Fruit fly (Drosophila melanogaster) whole organism, wandering third instar larva: ENCODE results near the gene sba.

Source experiments
- Abd-B ChIP-seq: fragments of >200 bp; optimal IDR thresholded peaks from 2 replicates; lab custom pipeline; 2017; ENCODE audit warnings: missing biosample characterization, missing genetic modification characterization
- CG9705 ChIP-seq: fragments of 200-800 bp; sonication (Bioruptor generic); optimal IDR thresholded peaks from 2 replicates; lab custom pipeline; 2018; ENCODE audit warnings: missing biosample characterization, mild to moderate bottlenecking, missing genetic modification characterization
- CrebA ChIP-seq: fragments of 200-800 bp; sonication (Bioruptor generic); optimal IDR thresholded peaks from 2 replicates; lab custom pipeline; 2016; ENCODE audit warnings: missing biosample characterization, mild to moderate bottlenecking, missing genetic modification characterization, borderline replicate concordance
- Dfd ChIP-seq: fragments of >200 bp; optimal IDR thresholded peaks from 2 replicates; lab custom pipeline; 2017; ENCODE audit warnings: missing biosample characterization, missing genetic modification characterization
- Dif ChIP-seq: fragments of 200-275, 200-300 bp; sonication (Bioruptor generic); optimal IDR thresholded peaks from 2 replicates; lab custom pipeline; 2018; ENCODE audit warnings: missing biosample characterization, missing genetic modification characterization; ENCODE audit not compliant: partially characterized antibody
- GATAd ChIP-seq: sonication (Bioruptor generic); optimal IDR thresholded peaks from 2 replicates; lab custom pipeline; 2016; ENCODE audit warnings: missing biosample characterization, missing genetic modification characterization
- HLH106 ChIP-seq: fragments of 200-800 bp; optimal IDR thresholded peaks from 3 replicates; lab custom pipeline; 2019; ENCODE audit warnings: missing biosample characterization, mild to moderate bottlenecking, missing genetic modification characterization, moderate library complexity
- Hnf4 ChIP-seq: fragments of 200-800 bp; sonication (Bioruptor generic); optimal IDR thresholded peaks from 2 replicates; lab custom pipeline; 2016; ENCODE audit warnings: missing biosample characterization, mild to moderate bottlenecking, missing genetic modification characterization
- Hr83 ChIP-seq: fragments of 200-300 bp; sonication (Bioruptor generic); optimal IDR thresholded peaks from 2 replicates; lab custom pipeline; 2016; ENCODE audit warnings: missing biosample characterization, mild to moderate bottlenecking, missing genetic modification characterization, moderate library complexity; ENCODE audit not compliant: poor library complexity, severe bottlenecking
- Jra ChIP-seq: sonication (Bioruptor generic); optimal IDR thresholded peaks from 2 replicates; lab custom pipeline; 2016; ENCODE audit warnings: missing biosample characterization, missing genetic modification characterization
- Mio ChIP-seq: sonication (Bioruptor generic); optimal IDR thresholded peaks from 2 replicates; lab custom pipeline; 2016; ENCODE audit warnings: missing biosample characterization, missing genetic modification characterization
- Myc ChIP-seq: fragments of >200 bp; optimal IDR thresholded peaks from 2 replicates; lab custom pipeline; 2017
- N ChIP-seq: fragments of >200 bp; optimal IDR thresholded peaks from 2 replicates; lab custom pipeline; 2018; ENCODE audit warnings: missing biosample characterization, missing external identifiers, missing genetic modification characterization
- Rel ChIP-seq, 2 experiments: fragments of 200-800 bp; sonication (Bioruptor generic) in 1 of 2; optimal IDR thresholded peaks; 2 replicates in 1 of 2; 3 replicates in 1 of 2; lab custom pipeline; 2016 to 2019; ENCODE audit warnings: mild to moderate bottlenecking in 2 of 2, missing biosample characterization in 2 of 2, missing genetic modification characterization in 2 of 2, moderate library complexity in 1 of 2
- Sp1 ChIP-seq: fragments of 200-800 bp; sonication (Bioruptor generic); optimal IDR thresholded peaks from 3 replicates; lab custom pipeline; 2019; ENCODE audit warnings: missing biosample characterization, mild to moderate bottlenecking, missing genetic modification characterization, moderate library complexity
- br ChIP-seq: fragments of 200-800 bp; sonication (Bioruptor generic); optimal IDR thresholded peaks from 2 replicates; lab custom pipeline; 2016; ENCODE audit warnings: missing biosample characterization, missing genetic modification characterization
- dl ChIP-seq, 2 experiments: fragments of 175-275, 200-275 bp in 1 of 2; fragments of 200-275 bp in 1 of 2; sonication (Bioruptor generic); optimal IDR thresholded peaks; lab custom pipeline; 2018; ENCODE audit warnings: mild to moderate bottlenecking in 2 of 2, missing biosample characterization in 2 of 2, missing genetic modification characterization in 2 of 2, moderate library complexity in 2 of 2; ENCODE audit not compliant: partially characterized antibody in 2 of 2, insufficient read depth in 1 of 2
- dsf ChIP-seq: sonication (Bioruptor generic); optimal IDR thresholded peaks from 2 replicates; lab custom pipeline; 2016; ENCODE audit warnings: missing biosample characterization, missing genetic modification characterization, borderline replicate concordance
- foxo ChIP-seq, 2 experiments: fragments of 200-800 bp; sonication (Bioruptor generic); optimal IDR thresholded peaks; 2 replicates in 1 of 2; 3 replicates in 1 of 2; lab custom pipeline; 2016 to 2017; ENCODE audit warnings: missing biosample characterization in 2 of 2, missing genetic modification characterization in 2 of 2
- fru ChIP-seq: fragments of 200-800 bp; sonication (Bioruptor generic); optimal IDR thresholded peaks from 3 replicates; lab custom pipeline; 2016; ENCODE audit warnings: missing biosample characterization, mild to moderate bottlenecking, missing genetic modification characterization
- h ChIP-seq: fragments of 200-800 bp; sonication (Bioruptor generic); optimal IDR thresholded peaks from 3 replicates; lab custom pipeline; 2016; ENCODE audit warnings: missing biosample characterization, mild to moderate bottlenecking, missing genetic modification characterization
- jim ChIP-seq: fragments of 175-275, 200-325 bp; sonication (Bioruptor generic); optimal IDR thresholded peaks from 2 replicates; lab custom pipeline; 2016; ENCODE audit warnings: missing biosample characterization, mild to moderate bottlenecking, missing genetic modification characterization
- lola ChIP-seq: fragments of >200 bp; optimal IDR thresholded peaks from 2 replicates; lab custom pipeline; 2017; ENCODE audit warnings: missing biosample characterization, missing genetic modification characterization
- psq ChIP-seq: fragments of 200-800 bp; sonication (Bioruptor generic); optimal IDR thresholded peaks from 3 replicates; lab custom pipeline; 2017; ENCODE audit warnings: missing biosample characterization, mild to moderate bottlenecking, missing genetic modification characterization, moderate library complexity
- rgr ChIP-seq: fragments of 200-800 bp; sonication (Bioruptor generic); optimal IDR thresholded peaks from 3 replicates; lab custom pipeline; 2016; ENCODE audit warnings: missing biosample characterization, mild to moderate bottlenecking, missing genetic modification characterization
- sage ChIP-seq: fragments of 200-800 bp; sonication (Bioruptor generic); optimal IDR thresholded peaks from 2 replicates; lab custom pipeline; 2016; ENCODE audit warnings: missing biosample characterization, mild to moderate bottlenecking, missing genetic modification characterization
- sv ChIP-seq: fragments of 200-800 bp; sonication (Bioruptor generic); optimal IDR thresholded peaks from 3 replicates; lab custom pipeline; 2016; ENCODE audit warnings: missing biosample characterization, missing genetic modification characterization
- tai ChIP-seq: sonication (Bioruptor generic); optimal IDR thresholded peaks from 2 replicates; lab custom pipeline; 2016; ENCODE audit warnings: missing biosample characterization, missing genetic modification characterization
- usp ChIP-seq: fragments of >200 bp; optimal IDR thresholded peaks from 2 replicates; lab custom pipeline; 2017; ENCODE audit warnings: missing biosample characterization, missing genetic modification characterization
- woc ChIP-seq: sonication (Bioruptor generic); optimal IDR thresholded peaks from 2 replicates; lab custom pipeline; 2016; ENCODE audit warnings: missing biosample characterization, mild to moderate bottlenecking, missing genetic modification characterization

The sba gene

DNA sequence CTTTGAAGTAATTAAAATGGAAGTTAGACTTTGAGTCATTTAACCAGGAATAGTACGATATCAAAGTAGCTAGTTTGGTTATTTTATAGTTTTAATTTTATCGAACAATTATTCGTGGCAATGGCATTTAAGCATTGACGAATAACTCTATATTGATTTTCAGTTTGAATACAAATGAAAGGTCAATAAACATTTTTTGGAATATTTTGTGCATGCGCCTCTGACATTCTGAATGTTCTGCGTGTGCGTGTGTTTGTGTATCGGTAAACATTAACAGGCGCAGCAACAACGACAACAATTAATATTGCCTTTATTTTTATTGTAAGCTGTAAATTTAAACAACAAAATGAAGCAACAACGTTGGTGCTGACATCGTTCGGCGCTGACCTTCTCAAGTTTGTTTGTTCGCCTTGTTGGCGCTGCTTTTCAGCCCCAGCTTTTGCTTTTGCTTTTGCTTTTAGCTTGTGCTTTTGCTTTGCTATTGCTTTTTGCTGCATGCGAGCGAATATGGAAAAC is 13.4 kb downstream of the sba start (continued):
- TF ChIP-seq CG9705 (GFP tag; lab: Kevin White, UChicago) = no peak
- no peak for TF ChIP-seq sv
- no peak for TF ChIP-seq CrebA (GFP tag; lab: Kevin White, UChicago)
- TF ChIP-seq Rel (GFP tag; optimal IDR thresholded peaks at IDR 0.05; lab: Kevin White, UChicago) = no peak
- no peak for TF ChIP-seq Rel (tag; optimal IDR thresholded peaks at IDR 0.05; lab: Kevin White, UChicago)

DNA sequence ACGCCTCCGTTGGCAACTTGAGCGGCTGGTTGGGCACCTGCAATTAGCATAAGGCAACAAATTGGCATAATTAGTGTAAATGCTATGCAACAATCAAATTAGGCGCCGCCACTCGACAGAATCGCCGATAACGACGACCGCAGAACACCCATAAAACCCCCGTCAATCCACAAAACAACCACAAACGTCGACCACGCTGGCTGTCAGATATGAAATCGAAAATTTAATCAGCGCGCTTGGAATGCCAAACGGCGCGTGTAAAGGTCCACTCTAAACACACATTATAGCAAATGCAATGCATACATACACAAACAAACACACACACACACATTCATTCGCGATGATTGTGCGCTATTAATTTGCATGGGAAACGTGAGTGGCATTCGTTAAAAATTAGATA is 19.3 kb downstream of the sba start:
- TF ChIP-seq Sp1 (no peak), Myc (lab: Kevin White, UChicago) (no peak), jim (GFP tag; lab: Kevin White, UChicago) (no peak), Dfd (GFP tag; lab: Kevin White, UChicago) (no peak), Rel (GFP tag; optimal IDR thresholded peaks at IDR 0.05; lab: Kevin White, UChicago) (no peak), Rel (tag; optimal IDR thresholded peaks at IDR 0.05; lab: Kevin White, UChicago) (peak; percentile 71), tai (GFP tag; lab: Kevin White, UChicago) (no peak), h (GFP tag; lab: Kevin White, UChicago) (no peak)

DNA sequence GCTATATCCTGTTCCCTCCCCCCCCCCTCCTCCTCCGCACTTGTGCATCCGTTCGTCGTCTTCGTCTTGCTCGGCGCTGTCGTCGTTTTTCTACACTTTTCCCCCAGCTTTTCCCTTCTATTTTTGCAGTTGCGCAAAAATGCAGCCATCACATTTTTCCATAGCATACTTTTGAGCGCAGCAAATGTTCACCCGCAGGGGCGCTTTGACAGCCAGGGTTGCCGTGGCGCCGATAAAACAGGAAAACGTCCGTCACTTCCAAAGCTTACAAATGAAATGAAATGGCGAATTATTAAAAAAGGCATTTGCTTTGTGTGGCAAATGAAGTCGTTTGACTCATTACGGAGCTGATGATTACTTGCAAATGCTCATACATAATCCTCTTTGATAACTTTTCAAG is 20.2 kb downstream of the sba start:
- TF ChIP-seq sage (GFP tag; lab: Kevin White, UChicago) (no peak), Rel (GFP tag; optimal IDR thresholded peaks at IDR 0.05; lab: Kevin White, UChicago) (no peak), Rel (tag; optimal IDR thresholded peaks at IDR 0.05; lab: Kevin White, UChicago) (peak; percentile 26)
- TF ChIP-seq, all 38 proteins: peak for 1

DNA sequence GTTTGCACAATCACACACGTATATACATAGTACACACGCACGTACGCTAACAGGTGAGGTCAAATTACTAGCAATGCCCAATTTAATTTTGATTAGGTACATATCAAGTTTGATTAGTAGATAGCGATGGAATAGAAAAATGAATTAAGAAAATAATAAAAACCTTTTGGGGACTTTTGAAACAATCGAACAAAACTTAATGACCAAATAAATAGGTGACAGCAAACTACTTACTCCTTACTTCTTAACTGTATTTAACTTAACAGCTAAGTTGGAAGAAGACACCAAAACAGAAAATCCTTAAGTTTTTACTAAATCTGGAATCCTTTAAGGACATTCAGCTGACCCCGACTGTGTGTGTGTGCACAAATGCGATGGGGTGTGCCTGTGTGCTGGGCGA is 20.7 kb downstream of the sba start:
- TF ChIP-seq fru (GFP tag; lab: Kevin White, UChicago) (no peak), CrebA (GFP tag; lab: Kevin White, UChicago) (no peak), br (GFP tag; lab: Kevin White, UChicago) (no peak), GATAd (GFP tag; lab: Kevin White, UChicago) (no peak), Dfd (GFP tag; lab: Kevin White, UChicago) (no peak), woc (GFP tag; lab: Kevin White, UChicago) (no peak), h (GFP tag; lab: Kevin White, UChicago) (no peak), CG9705 (GFP tag; lab: Kevin White, UChicago) (no peak), foxo (GFP tag; optimal IDR thresholded peaks at IDR 0.05; lab: Kevin White, UChicago) (no peak)
- TF ChIP-seq, all 38 proteins: peak for 0

DNA sequence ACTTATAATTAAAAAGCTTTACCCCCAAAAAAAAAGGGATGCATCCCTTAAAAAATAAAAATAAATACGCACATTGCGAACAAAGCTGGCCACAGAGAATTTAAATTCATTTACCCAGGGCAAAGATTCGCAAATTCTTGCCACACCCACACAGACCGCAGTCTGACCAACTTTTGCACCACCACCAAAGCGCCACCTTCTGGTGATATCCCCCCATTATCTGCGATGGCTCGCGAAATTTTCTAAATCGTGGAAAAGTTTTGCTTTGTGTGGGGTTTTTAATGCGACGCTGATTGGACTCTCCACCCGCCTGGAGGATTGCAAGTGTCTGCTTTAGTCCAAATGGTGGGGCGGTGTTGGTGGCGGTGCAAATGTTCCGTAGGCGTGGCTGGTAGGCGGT is 22.7 kb downstream of the sba start:
- TF ChIP-seq Mio (GFP tag; lab: Kevin White, UChicago) = no peak
- no peak for TF ChIP-seq jim (GFP tag; lab: Kevin White, UChicago)
- TF ChIP-seq rgr = no peak
- TF ChIP-seq, all 38 proteins: peak for 0

DNA sequence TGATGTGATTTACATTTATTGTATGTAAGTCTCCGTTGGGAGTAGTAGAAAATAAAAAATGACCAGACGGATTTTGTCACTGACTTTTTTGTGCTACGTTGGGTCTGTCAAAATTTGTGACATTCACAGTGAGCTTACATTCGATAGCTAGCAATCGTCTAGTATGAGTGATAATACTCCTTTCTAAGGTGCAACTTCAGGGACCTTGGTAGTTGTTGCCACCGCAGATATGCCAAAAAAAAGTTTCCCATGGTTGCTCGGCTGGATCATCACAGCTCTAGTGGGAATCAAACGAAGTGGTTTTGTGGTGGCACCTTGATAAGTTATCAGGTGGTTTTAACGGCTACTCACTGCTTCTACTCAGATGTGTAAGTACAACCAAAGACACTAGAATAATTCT is 29.3 kb downstream of the sba start, which contains the start of gene tbrd-1:
TSS of gene tbrd-1 (minus strand) at position 101 of the 400 bp plus-strand sequence.
- TF ChIP-seq dl (GFP tag; optimal IDR thresholded peaks at IDR 0.05; lab: Kevin White, UChicago; ENCODE audit: insufficient read depth in 1 of 2, partially characterized antibody in 2 of 2) (no peak), Dfd (GFP tag; lab: Kevin White, UChicago) (no peak), psq (GFP tag; lab: Kevin White, UChicago) (no peak), lola (GFP tag; lab: Kevin White, UChicago) (no peak), Hr83 (no peak), CrebA (GFP tag; lab: Kevin White, UChicago) (no peak), Dif (no peak), Jra (GFP tag; lab: Kevin White, UChicago) (no peak), usp (GFP tag; lab: Kevin White, UChicago) (no peak), jim (GFP tag; lab: Kevin White, UChicago) (no peak), N (GFP tag; lab: Kevin White, UChicago) (no peak), dsf (GFP tag; lab: Kevin White, UChicago) (no peak), Abd-B (no peak), rgr (no peak), Hnf4 (GFP tag; lab: Kevin White, UChicago) (no peak), Myc (lab: Kevin White, UChicago) (no peak), woc (GFP tag; lab: Kevin White, UChicago) (no peak), HLH106 (tag; lab: Kevin White, UChicago) (no peak), foxo (GFP tag; optimal IDR thresholded peaks at IDR 0.05; lab: Kevin White, UChicago) (no peak), Mio (GFP tag; lab: Kevin White, UChicago) (no peak)
